Fruit fly (Drosophila melanogaster) whole organism, adult: ENCODE results near the gene Brms1.

ENCODE experiments used
- CG11617 ChIP-seq: fragments of 200-800 bp; sonication (Bioruptor generic); optimal IDR thresholded peaks from 2 replicates; lab custom pipeline; 2017; ENCODE audit warnings: mild to moderate bottlenecking, missing biosample characterization, missing genetic modification reagents, missing genetic modification characterization
- CG1620 ChIP-seq: fragments of 200-800 bp; sonication (Bioruptor generic); optimal IDR thresholded peaks from 2 replicates; lab custom pipeline; 2016; ENCODE audit warnings: missing biosample characterization, missing genetic modification characterization
- CG33017 ChIP-seq: fragments of 200-800 bp; sonication (Bioruptor generic); optimal IDR thresholded peaks from 2 replicates; lab custom pipeline; 2018; ENCODE audit warnings: missing biosample characterization, mild to moderate bottlenecking, missing genetic modification characterization, moderate library complexity
- Hr96 ChIP-seq: fragments of 200-800 bp; sonication (Bioruptor generic); optimal IDR thresholded peaks from 2 replicates; lab custom pipeline; 2016; ENCODE audit warnings: missing biosample characterization, missing genetic modification characterization
- cic ChIP-seq: fragments of 200-800 bp; sonication (Bioruptor generic); optimal IDR thresholded peaks from 2 replicates; lab custom pipeline; 2017; ENCODE audit warnings: missing biosample characterization, mild to moderate bottlenecking, missing genetic modification characterization, moderate library complexity
- kay ChIP-seq: fragments of 200-800 bp; sonication (Bioruptor generic); peaks from one replicate; lab custom pipeline; 2016; ENCODE audit warnings: missing biosample characterization, missing genetic modification characterization, borderline replicate concordance
- tj ChIP-seq: fragments of 200-800 bp; sonication (Bioruptor generic); optimal IDR thresholded peaks from 3 replicates; lab custom pipeline; 2017; ENCODE audit warnings: missing biosample characterization, mild to moderate bottlenecking, missing genetic modification characterization, moderate library complexity

dm6 chrX:12919594-12919993, 10.2 kb upstream of the Brms1 start:
- no peak for TF ChIP-seq CG1620
- no peak for TF ChIP-seq CG11617 (GFP tag; lab: Kevin White, UChicago)
- no peak for TF ChIP-seq CG33017 (tag; lab: Kevin White, UChicago)
- no peak for TF ChIP-seq tj (GFP tag; lab: Kevin White, UChicago)
- TF ChIP-seq kay (GFP tag; lab: Kevin White, UChicago): no peak
- no peak for TF ChIP-seq cic (GFP tag; lab: Kevin White, UChicago)
- TF ChIP-seq Hr96: no peak
